Worm (Caenorhabditis elegans): ENCODE data around the gene F56D6.21.
"Not testable (repeated sequence)": the region's sequence is repeated elsewhere in the genome, so short reads cannot be mapped to it uniquely, and the experiment has no call there.

Gene F56D6.21

DNA sequence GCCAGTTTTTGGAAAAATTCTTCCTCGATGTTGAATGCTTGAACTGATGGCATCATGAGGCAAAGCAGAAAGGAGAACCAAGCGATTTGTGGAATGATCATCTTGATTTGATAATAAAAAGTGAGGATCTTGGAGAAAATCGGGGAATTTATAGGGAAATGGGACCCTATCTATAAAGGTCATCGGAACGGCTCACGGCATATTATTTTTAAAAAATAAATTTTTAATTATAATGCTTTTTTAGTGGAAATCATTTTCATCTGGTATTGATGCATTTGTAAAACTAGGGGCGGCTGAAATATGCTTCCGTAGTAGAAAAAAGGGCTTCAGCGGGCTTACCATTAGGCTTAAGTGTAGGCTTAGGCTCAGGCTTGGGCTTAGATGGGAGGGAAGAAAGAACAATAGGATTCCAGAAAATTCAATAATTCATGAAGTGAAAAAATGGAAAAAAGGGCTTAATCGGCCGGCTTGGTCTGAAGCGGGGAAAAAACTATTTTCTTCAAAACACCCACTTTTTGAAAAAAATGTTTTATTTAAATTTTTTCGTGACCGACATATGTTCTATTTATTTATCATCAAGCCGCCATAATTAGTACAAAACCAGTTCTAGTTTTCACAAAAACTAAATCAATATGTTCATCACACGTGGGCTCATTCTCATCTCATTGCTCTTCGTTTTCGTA is 2.9 kb downstream of the F56D6.21 start, which contains the start of the genes F56D6.22 and F56D6.12:
F56D6.22 (minus strand) TSS at position 101 of the 683 bp plus-strand sequence.
F56D6.12 (plus strand) TSS at position 633 of the 683 bp plus-strand sequence.
- TF ChIP-seq madf-3 (GFP tag; IDR thresholded peaks at IDR 0.05) = no peak
- no peak for TF ChIP-seq F49E8.2 (tag; optimal IDR thresholded peaks at IDR 0.05; ENCODE audit: insufficient read depth)
- no peak for TF ChIP-seq lin-54 (GFP tag; optimal IDR thresholded peaks at IDR 0.05)
- no peak for TF ChIP-seq dpl-1 (GFP tag; optimal IDR thresholded peaks at IDR 0.05)
- no peak for TF ChIP-seq K12H6.12 (tag; optimal IDR thresholded peaks at IDR 0.05)
- TF ChIP-seq ztf-18 (tag; optimal IDR thresholded peaks at IDR 0.05) = no peak
- TF ChIP-seq ztf-3 (GFP tag; optimal IDR thresholded peaks at IDR 0.05) = no peak
- no peak for TF ChIP-seq nhr-120 (GFP tag; IDR thresholded peaks at IDR 0.05)
- TF ChIP-seq attf-5 (GFP tag; optimal IDR thresholded peaks at IDR 0.05) = no peak
- TF ChIP-seq tbx-9 (tag; optimal IDR thresholded peaks at IDR 0.05; ENCODE audit: borderline replicate concordance) = no peak
- no peak for TF ChIP-seq tlf-1 (GFP tag; optimal IDR thresholded peaks at IDR 0.05)
- TF ChIP-seq akir-1 (GFP tag; optimal IDR thresholded peaks at IDR 0.05) = no peak
- TF ChIP-seq rcor-1 (GFP tag; IDR thresholded peaks at IDR 0.05) = no peak
- TF ChIP-seq F10E7.11 (tag; optimal IDR thresholded peaks at IDR 0.05) = no peak

DNA sequence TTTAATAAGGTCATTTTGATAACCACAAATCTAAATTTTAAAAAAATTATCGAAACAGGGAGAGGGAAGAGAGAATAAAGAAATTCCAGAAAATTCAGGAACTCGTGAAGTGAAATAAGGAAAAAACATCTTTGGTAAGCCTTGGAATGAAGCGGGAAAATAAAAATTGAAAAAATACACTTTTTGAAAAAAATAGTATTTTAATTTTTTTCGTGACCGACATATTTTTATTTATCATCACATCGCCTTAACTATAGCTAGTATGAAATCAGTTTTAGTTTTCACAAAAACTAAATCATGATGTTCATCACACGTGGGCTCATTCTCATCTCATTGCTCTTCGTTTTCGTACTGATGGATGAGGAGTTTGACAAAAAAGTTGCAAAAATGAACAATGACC is 4.4 kb downstream of the F56D6.21 start, which contains the start of gene F56D6.13:
F56D6.13 (plus strand) TSS at position 301 of the 400 bp plus-strand sequence.
- no peak for TF ChIP-seq dpl-1 (GFP tag; optimal IDR thresholded peaks at IDR 0.05)
- no peak for TF ChIP-seq repo-1 (tag; optimal IDR thresholded peaks at IDR 0.05)
- TF ChIP-seq egrh-3 (GFP tag; IDR thresholded peaks at IDR 0.05) = no peak
- TF ChIP-seq bed-2 (GFP tag; IDR thresholded peaks at IDR 0.05) = no peak
- TF ChIP-seq B0261.1 (tag; optimal IDR thresholded peaks at IDR 0.05) = no peak

- TF ChIP-seq ztf-26 (tag; optimal IDR thresholded peaks at IDR 0.05); hmg-20 (GFP tag; IDR thresholded peaks at IDR 0.05); cebp-1 (GFP tag; IDR thresholded peaks at IDR 0.05); cebp-1 (tag; optimal IDR thresholded peaks at IDR 0.05): not testable (repeated sequence)
Measured at ce11 chrIV:3911848-3912247, 7.1 kb downstream of the F56D6.21 start, which contains the start of gene F56D6.18. F56D6.18 (minus strand) TSS chrIV:3911948.

- TF ChIP-seq aptf-3 (GFP tag; IDR thresholded peaks at IDR 0.05) = no peak
- TF ChIP-seq nhr-27 (tag; optimal IDR thresholded peaks at IDR 0.05) = no peak
- TF ChIP-seq ets-4 (GFP tag; optimal IDR thresholded peaks at IDR 0.05) = no peak
- TF ChIP-seq nhr-80 (tag; optimal IDR thresholded peaks at IDR 0.05) = no peak
- TF ChIP-seq mes-4 (tag; optimal IDR thresholded peaks at IDR 0.05) = no peak
- TF ChIP-seq egrh-3 (GFP tag; IDR thresholded peaks at IDR 0.05) = no peak
- TF ChIP-seq ceh-58 (GFP tag; IDR thresholded peaks at IDR 0.05) = no peak
- no peak for TF ChIP-seq hrde-1 (tag; optimal IDR thresholded peaks at IDR 0.05; ENCODE audit: borderline replicate concordance)
- no peak for TF ChIP-seq ekl-4 (GFP tag; IDR thresholded peaks at IDR 0.05)
- no peak for TF ChIP-seq F49E8.2 (tag; optimal IDR thresholded peaks at IDR 0.05; ENCODE audit: insufficient read depth)
- no peak for TF ChIP-seq madf-6 (GFP tag; IDR thresholded peaks at IDR 0.05)
- TF ChIP-seq Y53G8AR.9 (GFP tag; conservative IDR thresholded peaks at IDR 0.05) = no peak
- TF ChIP-seq ztf-25 (GFP tag; IDR thresholded peaks at IDR 0.05) = no peak
- no peak for TF ChIP-seq dox-1 (GFP tag; IDR thresholded peaks at IDR 0.05)
- TF ChIP-seq F33H1.4 (GFP tag; IDR thresholded peaks at IDR 0.05) = no peak
- no peak for TF ChIP-seq nfya-1 (tag; optimal IDR thresholded peaks at IDR 0.05; ENCODE audit: borderline replicate concordance, insufficient read depth)
Measured at ce11 chrIV:3912598-3912997, 7.9 kb downstream of the F56D6.21 start, which contains the start of gene F56D6.20. F56D6.20 (plus strand) TSS chrIV:3912898.
